Fruit fly (Drosophila melanogaster) whole organism, embryonic: Measurements from ENCODE around the gene CG32299.
A peak's percentile ranks its signal among the peaks of the same experiment; 100 is the strongest.

ENCODE experiments used
- Atf6 ChIP-seq: fragments of 200-800 bp; sonication (Bioruptor generic); IDR thresholded peaks from 2 replicates; pipeline ENCODE4 v1.3.6; 2022; ENCODE audit warnings: missing biosample characterization, missing genetic modification characterization
- Bgb ChIP-seq: fragments of 200-800 bp; sonication (Bioruptor generic); IDR thresholded peaks from 2 replicates; pipeline ENCODE4 v1.3.6; 2022; ENCODE audit warnings: missing biosample characterization, missing genetic modification characterization; ENCODE audit not compliant: partially characterized antibody
- Bteb2 ChIP-seq: fragments of 200-800 bp; sonication (Bioruptor generic); optimal IDR thresholded peaks from 2 replicates; lab custom pipeline; 2016; ENCODE audit warnings: missing biosample characterization, missing genetic modification characterization
- C15 ChIP-seq: fragments of 200-800 bp; sonication (Bioruptor generic); IDR thresholded peaks from 3 replicates; pipeline ENCODE4 v1.3.6; 2022; ENCODE audit warnings: missing biosample characterization, missing genetic modification characterization
- CG10366 ChIP-seq: fragments of 200-800 bp; sonication (Bioruptor generic); IDR thresholded peaks from 2 replicates; pipeline ENCODE4 v1.3.6; 2022; ENCODE audit warnings: missing biosample characterization, missing genetic modification characterization
- CG10431 ChIP-seq: fragments of 200-800 bp; sonication (Bioruptor generic); optimal IDR thresholded peaks from 3 replicates; lab custom pipeline; 2018; ENCODE audit warnings: missing biosample characterization, mild to moderate bottlenecking, missing genetic modification characterization
- CG11723 ChIP-seq: fragments of 200-800 bp; sonication (Bioruptor generic); optimal IDR thresholded peaks from 2 replicates; lab custom pipeline; 2017; ENCODE audit warnings: missing biosample characterization, mild to moderate bottlenecking, missing genetic modification characterization
- CG12104 ChIP-seq: fragments of 200-800 bp; sonication (Bioruptor generic); optimal IDR thresholded peaks from 3 replicates; lab custom pipeline; 2016; ENCODE audit warnings: missing biosample characterization, missing genetic modification characterization
- CG1233 ChIP-seq: fragments of 200-800 bp; sonication (Bioruptor generic); optimal IDR thresholded peaks from 4 replicates; lab custom pipeline; 2018; ENCODE audit warnings: missing biosample characterization, mild to moderate bottlenecking, missing genetic modification characterization
- CG13424 ChIP-seq: fragments of 200-800 bp; sonication (Bioruptor generic); optimal IDR thresholded peaks from 2 replicates; lab custom pipeline; 2019; ENCODE audit warnings: missing biosample characterization, mild to moderate bottlenecking, missing genetic modification characterization, moderate library complexity
- CG15073 ChIP-seq: fragments of 200-800 bp; sonication (Bioruptor generic); optimal IDR thresholded peaks from 2 replicates; lab custom pipeline; 2016; ENCODE audit warnings: missing biosample characterization, missing genetic modification characterization
- CG15269 ChIP-seq: fragments of 200-800 bp; sonication (Bioruptor generic); optimal IDR thresholded peaks from 2 replicates; lab custom pipeline; 2018; ENCODE audit warnings: missing biosample characterization, mild to moderate bottlenecking, missing genetic modification characterization, moderate library complexity
- CG1647 ChIP-seq: fragments of 200-800 bp; sonication (Bioruptor generic); optimal IDR thresholded peaks from 3 replicates; lab custom pipeline; 2016; ENCODE audit warnings: missing biosample characterization, missing genetic modification characterization
- CG16815 ChIP-seq: fragments of 200-800 bp; sonication (Bioruptor generic); optimal IDR thresholded peaks from 3 replicates; lab custom pipeline; 2017; ENCODE audit warnings: missing biosample characterization, mild to moderate bottlenecking, missing genetic modification characterization
- CG17186 ChIP-seq: fragments of 200-800 bp; sonication (Bioruptor generic); optimal IDR thresholded peaks from 3 replicates; lab custom pipeline; 2017; ENCODE audit warnings: missing biosample characterization, missing genetic modification reagents, missing genetic modification characterization
- CG1832 ChIP-seq: fragments of 200-800 bp; sonication (Bioruptor generic); optimal IDR thresholded peaks from 2 replicates; lab custom pipeline; 2017; ENCODE audit warnings: missing biosample characterization, mild to moderate bottlenecking, missing genetic modification characterization, inconsistent platforms
- CG18476 ChIP-seq: fragments of 200-800 bp; sonication (Bioruptor generic); optimal IDR thresholded peaks from 2 replicates; lab custom pipeline; 2016; ENCODE audit warnings: missing biosample characterization, mild to moderate bottlenecking, missing genetic modification characterization
- CG2129 ChIP-seq: fragments of 200-800 bp; sonication (Bioruptor generic); IDR thresholded peaks from 2 replicates; pipeline ENCODE4 v1.3.6; 2022; ENCODE audit warnings: missing biosample characterization, missing genetic modification characterization; ENCODE audit not compliant: partially characterized antibody
- CG3726 ChIP-seq: fragments of 200-800 bp; sonication (Bioruptor generic); IDR thresholded peaks from 3 replicates; pipeline ENCODE4, ENCODE4 v1.3.6; 2022; ENCODE audit warnings: missing biosample characterization, missing genetic modification characterization
- CG4328 ChIP-seq: fragments of 200-800 bp; sonication (Bioruptor generic); optimal IDR thresholded peaks from 3 replicates; lab custom pipeline; 2017; ENCODE audit warnings: missing biosample characterization, missing genetic modification reagents, missing genetic modification characterization
- CG9797 ChIP-seq: fragments of 200-800 bp; sonication (Bioruptor generic); optimal IDR thresholded peaks from 3 replicates; lab custom pipeline; 2018; ENCODE audit warnings: missing biosample characterization, mild to moderate bottlenecking, missing genetic modification characterization
- Dek ChIP-seq: fragments of 200-800 bp; sonication (Bioruptor generic); optimal IDR thresholded peaks from 3 replicates; lab custom pipeline; 2019; ENCODE audit warnings: missing biosample characterization, mild to moderate bottlenecking, missing genetic modification characterization, moderate library complexity
- Dip2 ChIP-seq: fragments of 200-800 bp; sonication (Bioruptor generic); IDR thresholded peaks from 2 replicates; pipeline ENCODE4 v1.3.6; 2022; ENCODE audit warnings: missing biosample characterization, missing genetic modification characterization
- HHEX ChIP-seq: fragments of 200-800 bp; sonication (Bioruptor generic); optimal IDR thresholded peaks from 3 replicates; lab custom pipeline; 2017; ENCODE audit warnings: missing biosample characterization, mild to moderate bottlenecking, missing genetic modification characterization, missing genetic modification reagents
- HmgZ ChIP-seq: fragments of 200-800 bp; sonication (Bioruptor generic); optimal IDR thresholded peaks from 2 replicates; lab custom pipeline; 2018; ENCODE audit warnings: missing biosample characterization, mild to moderate bottlenecking, missing genetic modification characterization
- Max ChIP-seq: fragments of 200-800 bp; sonication (Bioruptor generic); optimal IDR thresholded peaks from 2 replicates; lab custom pipeline; 2016; ENCODE audit warnings: missing biosample characterization, mild to moderate bottlenecking, missing genetic modification characterization
- Oaz ChIP-seq: fragments of 200-800 bp; sonication (Bioruptor generic); IDR thresholded peaks from 2 replicates; pipeline ENCODE4 v1.3.6; 2022; ENCODE audit warnings: missing biosample characterization, missing genetic modification characterization
- Ravus ChIP-seq: fragments of 200-800 bp; sonication (Bioruptor generic); IDR thresholded peaks from 2 replicates; pipeline ENCODE4 v1.3.6; 2022; ENCODE audit warnings: missing biosample characterization, missing genetic modification characterization
- Rfx ChIP-seq: fragments of 200-800 bp; sonication (Bioruptor generic); IDR thresholded peaks from 2 replicates; pipeline ENCODE4 v1.3.6; 2022; ENCODE audit warnings: missing biosample characterization, missing genetic modification characterization
- Sry-β ChIP-seq: fragments of 200-800 bp; sonication (Bioruptor generic); optimal IDR thresholded peaks from 2 replicates; lab custom pipeline; 2018; ENCODE audit warnings: missing biosample characterization, mild to moderate bottlenecking, missing genetic modification characterization, moderate library complexity
- ase ChIP-seq: fragments of 200-800 bp; sonication (Bioruptor generic); IDR thresholded peaks from 3 replicates; pipeline ENCODE4 v1.3.6; 2022; ENCODE audit warnings: missing biosample characterization, missing genetic modification characterization
- caup ChIP-seq: fragments of 200-800 bp; sonication (Bioruptor generic); optimal IDR thresholded peaks from 3 replicates; lab custom pipeline; 2017; ENCODE audit warnings: missing biosample characterization, mild to moderate bottlenecking, missing genetic modification characterization, moderate library complexity; ENCODE audit not compliant: severe bottlenecking
- en ChIP-seq: fragments of 200-800 bp; sonication (Bioruptor generic); optimal IDR thresholded peaks from 2 replicates; lab custom pipeline; 2016; ENCODE audit warnings: missing biosample characterization, missing genetic modification characterization
- fd102C ChIP-seq: fragments of 200-800 bp; sonication (Bioruptor generic); optimal IDR thresholded peaks from 2 replicates; lab custom pipeline; 2018; ENCODE audit warnings: missing biosample characterization, mild to moderate bottlenecking, missing genetic modification characterization, moderate library complexity
- fd64A ChIP-seq: fragments of 200-800 bp; sonication (Bioruptor generic); optimal IDR thresholded peaks from 3 replicates; lab custom pipeline; 2018; ENCODE audit warnings: missing biosample characterization, mild to moderate bottlenecking, missing genetic modification characterization
- fd96Cb ChIP-seq: fragments of 200-800 bp; sonication (Bioruptor generic); optimal IDR thresholded peaks from 2 replicates; lab custom pipeline; 2018; ENCODE audit warnings: missing biosample characterization, mild to moderate bottlenecking, missing genetic modification characterization, moderate library complexity
- fru ChIP-seq: fragments of >200 bp; optimal IDR thresholded peaks from 2 replicates; lab custom pipeline; 2017
- lilli ChIP-seq: fragments of 200-800 bp; sonication (Bioruptor generic); optimal IDR thresholded peaks from 3 replicates; lab custom pipeline; 2016; ENCODE audit warnings: missing biosample characterization, missing genetic modification characterization
- lola ChIP-seq, 3 experiments: fragments of >200 bp in 2 of 3; fragments of 200-800 bp in 1 of 3; sonication (Bioruptor generic) in 1 of 3; optimal IDR thresholded peaks; 2 replicates each; lab custom pipeline; 2017 to 2019; ENCODE audit warnings: missing biosample characterization in 3 of 3, missing genetic modification characterization in 3 of 3, mild to moderate bottlenecking in 1 of 3, moderate library complexity in 1 of 3
- nerfin-2 ChIP-seq: fragments of 200-800 bp; sonication (Bioruptor generic); IDR thresholded peaks from 2 replicates; pipeline ENCODE4 v1.3.6; 2022; ENCODE audit warnings: missing biosample characterization, missing genetic modification characterization; ENCODE audit not compliant: partially characterized antibody
- ranshi ChIP-seq: fragments of 200-800 bp; sonication (Bioruptor generic); IDR thresholded peaks from 2 replicates; pipeline ENCODE4 v1.3.6; 2022; ENCODE audit warnings: missing biosample characterization, missing genetic modification characterization
- sd ChIP-seq: fragments of 200-800 bp; sonication (Bioruptor generic); optimal IDR thresholded peaks from 3 replicates; lab custom pipeline; 2018; ENCODE audit warnings: missing biosample characterization, mild to moderate bottlenecking, missing genetic modification characterization, moderate library complexity
- sob ChIP-seq: fragments of 200-800 bp; sonication (Bioruptor generic); IDR thresholded peaks from 2 replicates; pipeline ENCODE4 v1.3.6; 2022; ENCODE audit warnings: missing biosample characterization, missing genetic modification characterization
- sr ChIP-seq: fragments of 200-800 bp; sonication (Bioruptor generic); IDR thresholded peaks from 3 replicates; pipeline ENCODE4 v1.3.6; 2022; ENCODE audit warnings: missing biosample characterization, missing genetic modification characterization
- tin ChIP-seq: fragments of 200-800 bp; sonication (Bioruptor generic); optimal IDR thresholded peaks from 3 replicates; lab custom pipeline; 2016; ENCODE audit warnings: missing biosample characterization, missing genetic modification characterization
- tna ChIP-seq: fragments of 200-800 bp; sonication (Bioruptor generic); IDR thresholded peaks from 2 replicates; pipeline ENCODE4 v1.3.6; 2022; ENCODE audit warnings: missing biosample characterization, missing genetic modification characterization; ENCODE audit not compliant: partially characterized antibody
- unc-4 ChIP-seq: fragments of 200-800 bp; sonication (Bioruptor generic); IDR thresholded peaks from 2 replicates; pipeline ENCODE4 v1.3.6; 2022; ENCODE audit warnings: missing biosample characterization, missing genetic modification characterization; ENCODE audit not compliant: partially characterized antibody
- wek ChIP-seq: fragments of 200-800 bp; sonication (Bioruptor generic); optimal IDR thresholded peaks from 3 replicates; lab custom pipeline; 2018; ENCODE audit warnings: missing biosample characterization, mild to moderate bottlenecking, missing genetic modification characterization, moderate library complexity
- z ChIP-seq: fragments of 200-800 bp; sonication (Bioruptor generic); IDR thresholded peaks from 3 replicates; pipeline ENCODE4 v1.3.6; 2022; ENCODE audit warnings: missing biosample characterization, missing genetic modification characterization

The CG32299 gene

dm6 chr3L:2373421-2374043, 17.3 kb downstream of the CG32299 start, which contains the start of the genes mRpL23 and CG9004 (continued):
- TF ChIP-seq lola (GFP tag; optimal IDR thresholded peaks at IDR 0.05; lab: Kevin White, UChicago) (peak in 1 of 3 experiments; percentile 99), z (peak; percentile 81; the same call in 2 of the 3 replicates), Atf6 (GFP tag; lab: Robert Waterston, UW) (peak; percentile 99), unc-4 (GFP tag; lab: Robert Waterston, UW) (0 out of 2 replicates have a peak, but pooled peaks have one; percentile 19), CG10431 (GFP tag; lab: Kevin White, UChicago) (peak; percentile 95), CG1832 (GFP tag; lab: Kevin White, UChicago) (no peak), Dip2 (peak; percentile 80), sd (peak; percentile 95), fd96Cb (tag; lab: Kevin White, UChicago) (peak; percentile 99), nerfin-2 (GFP tag; lab: Robert Waterston, UW) (no peak), CG17186 (GFP tag; lab: Kevin White, UChicago) (peak; percentile 96), tin (peak; percentile 100), sr (peak; percentile 98), lilli (GFP tag; lab: Kevin White, UChicago) (peak; percentile 100), CG15073 (GFP tag; lab: Kevin White, UChicago) (peak; percentile 91), CG10366 (GFP tag; lab: Robert Waterston, UW) (peak; percentile 100), CG2129 (GFP tag; lab: Robert Waterston, UW) (no peak), HHEX (GFP tag; lab: Kevin White, UChicago) (peak; percentile 99), Max (GFP tag; lab: Kevin White, UChicago) (peak; percentile 100), fru (no peak), Oaz (peak; percentile 99), CG3726 (peak; percentile 99), fd64A (GFP tag; lab: Kevin White, UChicago) (peak; percentile 96), Sry-β (GFP tag; lab: Kevin White, UChicago) (peak; percentile 71), CG9797 (GFP tag; lab: Kevin White, UChicago) (peak; percentile 70), CG1233 (GFP tag; lab: Kevin White, UChicago) (peak; percentile 99), Ravus (GFP tag; lab: Robert Waterston, UW) (peak; percentile 99), tna (no peak), Bgb (GFP tag; lab: Robert Waterston, UW) (0 out of 2 replicates have a peak, but pooled peaks have one; percentile 30), CG13424 (tag; lab: Kevin White, UChicago) (peak; percentile 99), fd102C (GFP tag; lab: Kevin White, UChicago) (peak; percentile 83), Dek (peak; percentile 99), ase (GFP tag; lab: Robert Waterston, UW) (peak; percentile 100), C15 (GFP tag; lab: Robert Waterston, UW) (peak; percentile 99), CG4328 (GFP tag; lab: Kevin White, UChicago) (peak; percentile 97), CG16815 (peak; percentile 99), wek (peak; percentile 91), CG1647 (peak; percentile 99), HmgZ (tag; lab: Kevin White, UChicago) (peak; percentile 99), caup (GFP tag; lab: Kevin White, UChicago) (peak; percentile 99), Bteb2 (peak; percentile 99), sob (peak; percentile 100), CG18476 (GFP tag; lab: Kevin White, UChicago) (peak; percentile 99), CG11723 (GFP tag; lab: Kevin White, UChicago) (peak; percentile 96), Rfx (peak; percentile 100), ranshi (peak; percentile 100), CG12104 (peak; percentile 99), en (GFP tag; lab: Kevin White, UChicago) (peak; percentile 94), CG15269 (peak; percentile 99)
